Worm (Caenorhabditis elegans) whole organism, late embryonic: ENCODE measurements around the gene Y49E10.30.

Experiments used
- ama-1 ChIP-seq: fragments of 150-350 bp; optimal IDR thresholded peaks from 2 replicates; lab custom pipeline; 2014
- ceh-24 ChIP-seq: sonication (generic microtip); optimal IDR thresholded peaks from 2 replicates; lab custom pipeline; 2016; ENCODE audit warnings: mild to moderate bottlenecking, missing genetic modification characterization, missing compliant biosample characterization
- ceh-6 ChIP-seq: fragments of 200-800 bp; sonication (Bioruptor generic); optimal IDR thresholded peaks from 2 replicates; lab custom pipeline; 2018; ENCODE audit warnings: mild to moderate bottlenecking, missing genetic modification characterization, missing compliant biosample characterization
- dmd-4 ChIP-seq: sonication (generic microtip); optimal IDR thresholded peaks from 2 replicates; lab custom pipeline; 2016; ENCODE audit warnings: borderline replicate concordance, missing genetic modification characterization, missing compliant biosample characterization
- elt-4 ChIP-seq: sonication (generic microtip); optimal IDR thresholded peaks from 2 replicates; lab custom pipeline; 2016; ENCODE audit warnings: missing genetic modification characterization, missing compliant biosample characterization
- fkh-10 ChIP-seq: fragments of 150-350 bp; optimal IDR thresholded peaks from 2 replicates; lab custom pipeline; 2014; ENCODE audit warnings: missing biosample characterization, missing genetic modification reagents, missing genetic modification characterization
- hlh-15 ChIP-seq: sonication (generic microtip); optimal IDR thresholded peaks from 2 replicates; lab custom pipeline; 2016; ENCODE audit warnings: missing genetic modification characterization, missing compliant biosample characterization
- hlh-30 ChIP-seq: sonication (generic microtip); optimal IDR thresholded peaks from 2 replicates; lab custom pipeline; 2017; ENCODE audit warnings: antibody characterized with exemption, missing genetic modification characterization, missing compliant biosample characterization; ENCODE audit not compliant: insufficient read depth
- npax-4 ChIP-seq: sonication (generic microtip); optimal IDR thresholded peaks from 2 replicates; lab custom pipeline; 2016; ENCODE audit warnings: missing genetic modification characterization, missing compliant biosample characterization
- pax-1 ChIP-seq: fragments of 150-350 bp; optimal IDR thresholded peaks from 2 replicates; lab custom pipeline; 2014; ENCODE audit warnings: missing biosample characterization, missing genetic modification characterization
- pha-4 ChIP-seq: fragments of 150-350 bp; optimal IDR thresholded peaks from 2 replicates; lab custom pipeline; 2018; ENCODE audit warnings: missing biosample characterization, missing genetic modification reagents, missing genetic modification characterization
- pqm-1 ChIP-seq: sonication (generic microtip); optimal IDR thresholded peaks from 2 replicates; lab custom pipeline; 2016; ENCODE audit warnings: missing genetic modification characterization, missing compliant biosample characterization
- unc-55 ChIP-seq: sonication (generic microtip); optimal IDR thresholded peaks from 2 replicates; lab custom pipeline; 2017; ENCODE audit warnings: missing biosample characterization, missing genetic modification reagents, missing genetic modification characterization

ce11 chrIII:12372080-12373065 lies 14.3 kb upstream of the Y49E10.30 start:
- TF ChIP-seq hlh-30 (tag; lab: Kevin White, UChicago) (no peak), ceh-24 (tag; lab: Kevin White, UChicago) (no peak), pax-1 (tag; lab: Kevin White, UChicago) (no peak), unc-55 (GFP tag; lab: Kevin White, UChicago) (no peak), fkh-10 (GFP tag; lab: Kevin White, UChicago) (no peak), dmd-4 (tag; lab: Kevin White, UChicago) (no peak), npax-4 (tag; lab: Kevin White, UChicago) (no peak), pha-4 (tag; lab: Kevin White, UChicago) (no peak), ama-1 (no peak), hlh-15 (tag; lab: Kevin White, UChicago) (no peak), pqm-1 (tag; lab: Kevin White, UChicago) (no peak), ceh-6 (GFP tag; lab: Kevin White, UChicago) (no peak), elt-4 (tag; lab: Kevin White, UChicago) (no peak)
